Worm (Caenorhabditis elegans): ENCODE data around the gene B0281.4.
A peak's percentile ranks its signal among the peaks of the same experiment; 100 is the strongest.
"Not testable (repeated sequence)": the region's sequence is repeated elsewhere in the genome, so short reads cannot be mapped to it uniquely, and the experiment has no call there.

The B0281.4 gene

DNA sequence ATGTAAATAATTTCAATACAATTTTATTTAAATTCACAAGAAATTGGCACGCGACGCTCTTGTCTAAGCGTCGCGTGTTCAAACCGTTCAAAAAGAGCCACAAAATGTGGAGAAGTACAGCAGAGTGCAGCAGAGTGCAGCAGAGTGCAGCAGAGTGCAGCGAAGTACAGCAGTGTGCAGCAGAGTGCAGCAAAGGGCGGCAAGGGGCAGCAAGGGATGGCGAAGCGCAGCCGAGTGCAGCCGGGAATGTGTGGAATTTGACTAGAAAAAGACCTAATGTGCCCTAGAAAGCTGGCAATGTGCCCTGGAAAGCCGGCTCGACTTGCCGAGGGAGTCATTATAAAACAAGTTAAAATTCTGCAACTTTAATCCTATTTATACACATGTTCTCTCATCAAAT, 19.4 kb downstream of the B0281.4 start, which contains the start of gene K09F6.6:
K09F6.6 (minus strand) TSS at position 43 of the 400 bp plus-strand sequence.
- no peak for TF ChIP-seq lin-35 (GFP tag; optimal IDR thresholded peaks at IDR 0.05)
- TF ChIP-seq him-1 (tag; optimal IDR thresholded peaks at IDR 0.05) = no peak
- TF ChIP-seq B0336.3 (GFP tag; IDR thresholded peaks at IDR 0.05) = no peak
- TF ChIP-seq zfh-2 (GFP tag; conservative IDR thresholded peaks at IDR 0.05) = peak; percentile 75
- TF ChIP-seq F23B12.7 (tag; optimal IDR thresholded peaks at IDR 0.05; ENCODE audit: insufficient read depth) = no peak
- no peak for TF ChIP-seq lsy-27 (tag; optimal IDR thresholded peaks at IDR 0.05; ENCODE audit: borderline replicate concordance, insufficient read depth)
- peak; percentile 44; the same call in 1 of the 2 replicates for TF ChIP-seq egrh-3 (GFP tag; IDR thresholded peaks at IDR 0.05)

DNA sequence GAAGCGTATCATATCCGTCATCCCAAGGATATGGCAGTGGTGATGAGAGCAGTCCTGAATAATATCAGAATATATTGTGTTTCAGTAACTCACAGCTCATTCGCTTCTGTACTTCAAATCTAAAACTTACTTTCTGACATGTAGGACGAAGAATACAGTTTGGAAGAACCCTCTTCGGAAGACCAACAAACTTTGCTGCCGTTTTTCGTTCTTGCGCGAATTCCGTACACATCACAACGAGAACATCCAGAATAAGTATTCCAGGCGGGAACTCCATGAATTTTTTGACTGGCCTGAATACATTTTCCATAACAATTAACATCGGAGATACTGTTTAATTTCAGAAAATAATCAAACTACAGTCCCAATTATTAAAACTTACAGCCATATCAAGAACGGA, 21.2 kb downstream of the B0281.4 start, which contains the start of gene K09F6.15:
K09F6.15 (minus strand) TSS at position 101 of the 400 bp plus-strand sequence.
- TF ChIP-seq him-1 (tag; optimal IDR thresholded peaks at IDR 0.05) (no peak), nfya-2 (GFP tag; IDR thresholded peaks at IDR 0.05) (no peak), dpff-1 (tag; optimal IDR thresholded peaks at IDR 0.05) (no peak), nfyb-1 (GFP tag; IDR thresholded peaks at IDR 0.05) (no peak), sptf-2 (GFP tag; optimal IDR thresholded peaks at IDR 0.05) (no peak), F39B2.1 (GFP tag; IDR thresholded peaks at IDR 0.05) (no peak), madf-6 (GFP tag; IDR thresholded peaks at IDR 0.05) (no peak), nhr-27 (tag; optimal IDR thresholded peaks at IDR 0.05) (no peak), unc-130 (GFP tag; optimal IDR thresholded peaks at IDR 0.05) (no peak), nhr-179 (tag; optimal IDR thresholded peaks at IDR 0.05) (no peak)

- 0 out of 2 replicates have a peak, but pooled peaks have one; percentile 25 for TF ChIP-seq B0336.3 (GFP tag; IDR thresholded peaks at IDR 0.05)
- TF ChIP-seq K11D2.4 (GFP tag; IDR thresholded peaks at IDR 0.05) = no peak
- TF ChIP-seq zfh-2 (GFP tag; conservative IDR thresholded peaks at IDR 0.05) = peak; percentile 86
- TF ChIP-seq mcd-1 (GFP tag; IDR thresholded peaks at IDR 0.05) = peak; percentile 29; the same call in 1 of the 2 replicates
- no peak for TF ChIP-seq attf-5 (GFP tag; optimal IDR thresholded peaks at IDR 0.05)
- TF ChIP-seq hmg-20 (GFP tag; IDR thresholded peaks at IDR 0.05) = no peak
- peak; percentile 67; the same call in 1 of the 2 replicates for TF ChIP-seq egrh-3 (GFP tag; IDR thresholded peaks at IDR 0.05)
These were observed 24.9 kb downstream of the B0281.4 start for ce11 chrII:2273750-2274149.

DNA sequence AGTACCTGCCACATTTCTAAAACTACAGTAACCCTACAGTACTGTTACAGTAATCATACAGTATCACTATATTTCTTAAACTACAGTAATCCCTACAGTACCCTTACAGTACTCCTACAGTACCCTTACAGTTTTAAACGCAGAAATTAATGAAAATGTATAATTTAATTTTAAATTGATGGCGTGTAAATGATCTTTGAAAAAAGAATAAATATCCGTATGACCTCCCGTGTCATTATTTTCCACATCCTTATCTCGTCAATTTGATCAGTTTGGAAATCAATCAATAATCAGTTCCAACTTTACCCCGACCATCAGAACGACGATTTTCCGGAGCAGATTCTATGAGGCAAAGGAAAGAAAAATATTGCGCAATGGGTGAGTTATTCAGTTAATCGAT, 43.8 kb downstream of the B0281.4 start, which contains the start of gene K09F6.3:
K09F6.3 (plus strand) TSS at position 301 of the 400 bp plus-strand sequence.
- not testable (repeated sequence) for TF ChIP-seq ztf-18 (tag; optimal IDR thresholded peaks at IDR 0.05); Y53G8AR.9 (GFP tag; conservative IDR thresholded peaks at IDR 0.05); ztf-6 (GFP tag; IDR thresholded peaks at IDR 0.05)

DNA sequence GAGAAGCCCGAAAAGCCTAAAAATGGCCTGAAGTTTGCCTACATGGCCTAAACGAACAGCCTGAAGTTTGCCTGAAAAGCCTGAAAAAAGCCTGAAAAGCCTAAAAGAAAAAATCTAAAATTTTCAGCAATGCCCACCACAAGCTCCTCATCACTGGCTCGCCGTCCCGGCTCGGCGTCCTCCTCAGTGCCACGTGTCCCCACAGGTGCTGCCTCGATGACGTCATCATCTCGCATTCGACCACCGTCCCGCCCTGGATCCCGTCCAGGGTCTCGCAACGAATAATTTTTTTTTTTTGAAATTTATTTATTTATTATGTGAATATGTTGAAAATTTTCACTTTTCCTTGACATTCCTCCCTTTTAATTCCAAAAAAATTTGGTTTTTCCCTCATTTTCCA, 45.0 kb downstream of the B0281.4 start:
- no peak for TF ChIP-seq madf-6 (GFP tag; IDR thresholded peaks at IDR 0.05)
- TF ChIP-seq zfh-2 (GFP tag; conservative IDR thresholded peaks at IDR 0.05) = peak; percentile 60; the same call in 1 of the 2 replicates
- TF ChIP-seq ztf-18 (tag; optimal IDR thresholded peaks at IDR 0.05) = no peak

- TF ChIP-seq ztf-25 (GFP tag; IDR thresholded peaks at IDR 0.05) (0 out of 2 replicates have a peak, but pooled peaks have one; percentile 49), egrh-3 (GFP tag; IDR thresholded peaks at IDR 0.05) (peak; percentile 92), repo-1 (tag; optimal IDR thresholded peaks at IDR 0.05) (no peak), attf-3 (GFP tag; conservative IDR thresholded peaks at IDR 0.05) (no peak), zfh-2 (GFP tag; conservative IDR thresholded peaks at IDR 0.05) (peak; percentile 83), sea-2 (GFP tag; IDR thresholded peaks at IDR 0.05) (no peak), nfya-1 (tag; optimal IDR thresholded peaks at IDR 0.05; ENCODE audit: borderline replicate concordance, insufficient read depth) (no peak), Y56A3A.18 (GFP tag; IDR thresholded peaks at IDR 0.05) (no peak)
These were observed 47.0 kb downstream of the B0281.4 start for ce11 chrII:2251617-2252016.

All from whole organism, young adult.